Worm (Caenorhabditis elegans) whole organism, late embryonic: ENCODE data around the gene bmy-1.

Source experiments
- F13H6.1 ChIP-seq: sonication (generic microtip); optimal IDR thresholded peaks from 2 replicates; lab custom pipeline; 2016; ENCODE audit warnings: missing genetic modification characterization, missing compliant biosample characterization
- K02D7.2 ChIP-seq: sonication (generic microtip); optimal IDR thresholded peaks from 2 replicates; lab custom pipeline; 2017; ENCODE audit warnings: mild to moderate bottlenecking, missing genetic modification characterization, missing compliant biosample characterization
- K09A11.1 ChIP-seq: sonication (generic microtip); optimal IDR thresholded peaks from 2 replicates; lab custom pipeline; 2017; ENCODE audit warnings: antibody characterized with exemption, mild to moderate bottlenecking, missing genetic modification characterization, missing compliant biosample characterization; ENCODE audit not compliant: insufficient read depth
- T23F11.4 ChIP-seq: fragments of 200-800 bp; sonication (Bioruptor generic); optimal IDR thresholded peaks from 2 replicates; lab custom pipeline; 2018; ENCODE audit warnings: mild to moderate bottlenecking, missing genetic modification characterization, missing compliant biosample characterization
- Y22D7AL.16 ChIP-seq: sonication (generic microtip); optimal IDR thresholded peaks from 2 replicates; lab custom pipeline; 2016; ENCODE audit warnings: missing genetic modification characterization, missing compliant biosample characterization
- ama-1 ChIP-seq: fragments of 150-350 bp; optimal IDR thresholded peaks from 2 replicates; lab custom pipeline; 2014
- ceh-14 ChIP-seq: sonication (generic microtip); optimal IDR thresholded peaks from 2 replicates; lab custom pipeline; 2016; ENCODE audit warnings: missing genotype, missing genetic modification characterization, missing compliant biosample characterization
- ceh-24 ChIP-seq: sonication (generic microtip); optimal IDR thresholded peaks from 2 replicates; lab custom pipeline; 2016; ENCODE audit warnings: mild to moderate bottlenecking, missing genetic modification characterization, missing compliant biosample characterization
- ceh-31 ChIP-seq: sonication (generic microtip); optimal IDR thresholded peaks from 2 replicates; lab custom pipeline; 2016; ENCODE audit warnings: missing genetic modification characterization, missing compliant biosample characterization
- ceh-34 ChIP-seq: sonication (generic microtip); optimal IDR thresholded peaks from 2 replicates; lab custom pipeline; 2016; ENCODE audit warnings: mild to moderate bottlenecking, missing genetic modification characterization, missing compliant biosample characterization
- ceh-45 ChIP-seq: fragments of 200-800 bp; sonication (Bioruptor generic); IDR thresholded peaks from 2 replicates; pipeline ENCODE4 v1.3.6; 2022; ENCODE audit warnings: missing genetic modification reagents, missing genetic modification characterization, missing compliant biosample characterization
- ceh-6 ChIP-seq: fragments of 200-800 bp; sonication (Bioruptor generic); optimal IDR thresholded peaks from 2 replicates; lab custom pipeline; 2018; ENCODE audit warnings: mild to moderate bottlenecking, missing genetic modification characterization, missing compliant biosample characterization
- ceh-9 ChIP-seq: sonication (generic microtip); optimal IDR thresholded peaks from 2 replicates; lab custom pipeline; 2016; ENCODE audit warnings: mild to moderate bottlenecking, missing genetic modification characterization, inconsistent platforms, missing compliant biosample characterization
- che-1 ChIP-seq: sonication (generic microtip); optimal IDR thresholded peaks from 2 replicates; lab custom pipeline; 2016; ENCODE audit warnings: mild to moderate bottlenecking, missing genetic modification characterization, missing compliant biosample characterization
- dve-1 ChIP-seq: sonication (generic microtip); optimal IDR thresholded peaks from 2 replicates; lab custom pipeline; 2017; ENCODE audit warnings: antibody characterized with exemption, mild to moderate bottlenecking, missing genetic modification characterization, missing compliant biosample characterization
- elt-2 ChIP-seq: sonication (generic microtip); optimal IDR thresholded peaks from 2 replicates; lab custom pipeline; 2016; ENCODE audit warnings: missing genetic modification reagents, missing genetic modification characterization, missing compliant biosample characterization
- fax-1 ChIP-seq: sonication (generic microtip); optimal IDR thresholded peaks from 2 replicates; lab custom pipeline; 2016; ENCODE audit warnings: missing genotype, missing genetic modification characterization, missing compliant biosample characterization
- fkh-10 ChIP-seq: fragments of 150-350 bp; optimal IDR thresholded peaks from 2 replicates; lab custom pipeline; 2014; ENCODE audit warnings: missing biosample characterization, missing genetic modification reagents, missing genetic modification characterization
- hlh-13 ChIP-seq: fragments of 200-800 bp; sonication (Bioruptor generic); optimal IDR thresholded peaks from 2 replicates; lab custom pipeline; 2018; ENCODE audit warnings: mild to moderate bottlenecking, missing genetic modification characterization, missing compliant biosample characterization
- hlh-15 ChIP-seq: sonication (generic microtip); optimal IDR thresholded peaks from 2 replicates; lab custom pipeline; 2016; ENCODE audit warnings: missing genetic modification characterization, missing compliant biosample characterization
- hlh-6 ChIP-seq: sonication (generic microtip); optimal IDR thresholded peaks from 2 replicates; lab custom pipeline; 2016; ENCODE audit warnings: missing genotype, missing genetic modification characterization, missing compliant biosample characterization
- hlh-8 ChIP-seq: sonication (generic microtip); optimal IDR thresholded peaks from 2 replicates; lab custom pipeline; 2016; ENCODE audit warnings: missing genotype, missing genetic modification characterization, missing compliant biosample characterization
- lim-6 ChIP-seq: sonication (generic microtip); optimal IDR thresholded peaks from 2 replicates; lab custom pipeline; 2016; ENCODE audit warnings: missing genetic modification characterization, missing compliant biosample characterization
- madf-2 ChIP-seq: sonication (generic microtip); optimal IDR thresholded peaks from 2 replicates; lab custom pipeline; 2017; ENCODE audit warnings: missing genetic modification characterization, missing compliant biosample characterization
- mec-3 ChIP-seq: sonication (generic microtip); optimal IDR thresholded peaks from 2 replicates; lab custom pipeline; 2016; ENCODE audit warnings: borderline replicate concordance, missing genetic modification characterization, missing compliant biosample characterization
- nfya-1 ChIP-seq: sonication (generic microtip); optimal IDR thresholded peaks from 2 replicates; lab custom pipeline; 2017; ENCODE audit warnings: missing genetic modification characterization, mild to moderate bottlenecking, missing compliant biosample characterization, antibody characterized with exemption, moderate library complexity
- nhr-11 ChIP-seq: fragments of 150-350 bp; optimal IDR thresholded peaks from 2 replicates; lab custom pipeline; 2014; ENCODE audit warnings: missing biosample characterization, missing genetic modification characterization
- nhr-232 ChIP-seq: sonication (generic microtip); optimal IDR thresholded peaks from 2 replicates; lab custom pipeline; 2016; ENCODE audit warnings: missing genetic modification characterization, missing compliant biosample characterization
- npax-4 ChIP-seq: sonication (generic microtip); optimal IDR thresholded peaks from 2 replicates; lab custom pipeline; 2016; ENCODE audit warnings: missing genetic modification characterization, missing compliant biosample characterization
- odd-2 ChIP-seq: sonication (generic microtip); optimal IDR thresholded peaks from 2 replicates; lab custom pipeline; 2017; ENCODE audit warnings: antibody characterized with exemption, mild to moderate bottlenecking, missing genetic modification characterization, missing compliant biosample characterization
- pha-2 ChIP-seq: sonication (generic microtip); optimal IDR thresholded peaks from 2 replicates; lab custom pipeline; 2017; ENCODE audit warnings: mild to moderate bottlenecking, missing genetic modification characterization, missing compliant biosample characterization
- pha-4 ChIP-seq: fragments of 150-350 bp; optimal IDR thresholded peaks from 2 replicates; lab custom pipeline; 2018; ENCODE audit warnings: missing biosample characterization, missing genetic modification reagents, missing genetic modification characterization
- pqm-1 ChIP-seq: sonication (generic microtip); optimal IDR thresholded peaks from 2 replicates; lab custom pipeline; 2016; ENCODE audit warnings: missing genetic modification characterization, missing compliant biosample characterization
- pros-1 ChIP-seq: fragments of 150-350 bp; optimal IDR thresholded peaks from 2 replicates; lab custom pipeline; 2014; ENCODE audit warnings: missing biosample characterization, missing genetic modification reagents, missing genetic modification characterization
- rnt-1 ChIP-seq: sonication (generic microtip); optimal IDR thresholded peaks from 2 replicates; lab custom pipeline; 2016; ENCODE audit warnings: missing genetic modification characterization, missing compliant biosample characterization
- sdc-2 ChIP-seq: sonication (generic microtip); optimal IDR thresholded peaks from 2 replicates; lab custom pipeline; 2016; ENCODE audit warnings: missing genotype, missing genetic modification characterization, missing compliant biosample characterization
- sox-2 ChIP-seq: fragments of 200-800 bp; sonication (Bioruptor generic); IDR thresholded peaks from 2 replicates; pipeline ENCODE4 v1.3.6; 2022; ENCODE audit warnings: missing genetic modification reagents, missing genetic modification characterization, missing compliant biosample characterization
- syd-9 ChIP-seq: sonication (generic microtip); optimal IDR thresholded peaks from 2 replicates; lab custom pipeline; 2016; ENCODE audit warnings: mild to moderate bottlenecking, missing genetic modification characterization, moderate library complexity, missing compliant biosample characterization
- tbx-2 ChIP-seq: sonication (generic microtip); optimal IDR thresholded peaks from 2 replicates; lab custom pipeline; 2016; ENCODE audit warnings: missing genetic modification characterization, missing compliant biosample characterization
- tbx-7 ChIP-seq: sonication (generic microtip); optimal IDR thresholded peaks from 2 replicates; lab custom pipeline; 2016; ENCODE audit warnings: missing genotype, missing genetic modification characterization, missing compliant biosample characterization
- ttx-3 ChIP-seq: sonication (generic microtip); optimal IDR thresholded peaks from 2 replicates; lab custom pipeline; 2016; ENCODE audit warnings: missing genetic modification reagents, missing genetic modification characterization, missing compliant biosample characterization
- unc-3 ChIP-seq, 2 experiments: fragments of 200-800 bp in 1 of 2; sonication (Bioruptor generic) in 1 of 2; sonication (generic microtip) in 1 of 2; conservative IDR thresholded peaks in 1 of 2; optimal IDR thresholded peaks in 1 of 2; 2 replicates each; pipeline versions ENCODE4 v1.3.6 to Lab custom; 2016 to 2022; ENCODE audit warnings: missing compliant biosample characterization in 2 of 2, missing genetic modification characterization in 2 of 2, missing genetic modification reagents in 1 of 2
- unc-42 ChIP-seq: sonication (generic microtip); optimal IDR thresholded peaks from 2 replicates; lab custom pipeline; 2016; ENCODE audit warnings: missing genotype, missing genetic modification characterization, missing compliant biosample characterization
- zip-5 ChIP-seq: sonication (generic microtip); optimal IDR thresholded peaks from 2 replicates; lab custom pipeline; 2016; ENCODE audit warnings: missing genetic modification characterization, missing compliant biosample characterization

Gene bmy-1

DNA sequence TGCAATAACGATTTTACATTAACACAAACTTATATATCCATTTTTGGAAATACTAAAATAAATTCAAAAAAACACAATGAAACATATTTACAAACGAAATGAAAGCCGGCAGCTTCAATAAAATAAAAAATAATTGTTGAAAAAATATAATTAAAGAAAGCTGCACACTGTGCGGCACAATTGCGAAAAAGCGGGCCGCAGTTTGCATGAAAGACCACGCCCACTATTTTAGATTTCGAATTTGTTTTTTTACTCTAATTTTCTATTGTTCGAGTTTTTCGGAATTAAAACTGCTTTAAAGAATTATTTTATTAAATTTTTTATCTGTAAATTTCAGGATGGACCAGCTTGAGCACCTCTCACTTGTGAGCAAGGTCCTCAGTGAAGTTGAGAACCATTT lies 40.7 kb downstream of the bmy-1 start, which contains the start of gene mog-5 (continued):
- TF ChIP-seq ceh-34 (tag; lab: Kevin White, UChicago) (no peak), tbx-2 (peak; percentile 50), nfya-1 (tag; lab: Kevin White, UChicago) (peak; percentile 32), ceh-6 (GFP tag; lab: Kevin White, UChicago) (no peak), nhr-232 (tag; lab: Kevin White, UChicago) (peak; percentile 50), odd-2 (tag; lab: Kevin White, UChicago) (peak; percentile 64), unc-42 (tag; lab: Kevin White, UChicago) (peak; percentile 65), ttx-3 (tag; lab: Kevin White, UChicago) (peak; percentile 69), hlh-15 (tag; lab: Kevin White, UChicago) (no peak), pha-2 (tag; lab: Kevin White, UChicago) (peak; percentile 32), mec-3 (tag; lab: Kevin White, UChicago) (no peak), ama-1 (lab: Kevin White, UChicago) (no peak), T23F11.4 (no peak), ceh-14 (tag; lab: Kevin White, UChicago) (peak; percentile 43), pqm-1 (tag; lab: Kevin White, UChicago) (no peak), Y22D7AL.16 (tag; lab: Kevin White, UChicago) (no peak), rnt-1 (tag; lab: Kevin White, UChicago) (no peak), hlh-6 (no peak), npax-4 (no peak), pha-4 (tag; lab: Kevin White, UChicago) (no peak), K09A11.1 (tag; lab: Kevin White, UChicago) (peak; percentile 82), unc-3 (GFP tag; conservative IDR thresholded peaks at IDR 0.05; lab: Robert Waterston, UW) (no peak), unc-3 (tag; optimal IDR thresholded peaks at IDR 0.05; lab: Kevin White, UChicago) (no peak), lim-6 (tag; lab: Kevin White, UChicago) (no peak), pros-1 (tag; lab: Kevin White, UChicago) (no peak), tbx-7 (tag; lab: Kevin White, UChicago) (no peak), F13H6.1 (peak; percentile 31), sdc-2 (tag; lab: Kevin White, UChicago) (no peak), ceh-24 (no peak), dve-1 (tag; lab: Kevin White, UChicago) (no peak), ceh-31 (tag; lab: Kevin White, UChicago) (peak; percentile 11), elt-2 (no peak), hlh-13 (GFP tag; lab: Kevin White, UChicago) (no peak), sox-2 (no peak; the same call in 1 of the 2 replicates), fkh-10 (GFP tag; lab: Kevin White, UChicago) (no peak), syd-9 (no peak), ceh-9 (tag; lab: Kevin White, UChicago) (no peak), zip-5 (tag; lab: Kevin White, UChicago) (peak; percentile 13), fax-1 (tag; lab: Kevin White, UChicago) (peak; percentile 14), che-1 (peak; percentile 21), K02D7.2 (no peak)

DNA sequence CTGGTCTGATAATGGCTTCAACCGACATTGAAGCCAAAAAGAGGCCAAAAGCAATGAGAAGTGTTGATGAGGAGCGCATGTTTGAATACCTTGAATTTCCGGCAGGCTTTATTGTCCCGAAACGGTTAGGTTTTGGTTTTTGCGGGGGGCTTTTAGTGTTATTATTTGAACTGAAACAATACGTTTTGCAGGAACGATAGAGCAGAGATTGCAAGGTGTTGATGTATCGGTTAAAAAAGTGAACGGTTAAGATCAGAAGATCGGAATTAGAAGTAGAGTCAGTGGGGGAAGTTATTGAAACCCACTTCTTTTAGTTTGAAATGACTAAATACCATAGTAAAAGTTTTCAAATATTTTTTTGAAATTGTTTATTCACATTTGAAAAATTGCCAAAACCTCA lies 49.1 kb downstream of the bmy-1 start, which contains the start of gene clec-141:
Gene clec-141 (minus strand): TSS at position 101 of the 400 bp plus-strand sequence.
- no peak for TF ChIP-seq nhr-11
- no peak for TF ChIP-seq ama-1 (lab: Kevin White, UChicago)
- TF ChIP-seq hlh-15 (tag; lab: Kevin White, UChicago) = no peak
- TF ChIP-seq npax-4 = no peak
- no peak for TF ChIP-seq dve-1 (tag; lab: Kevin White, UChicago)
- no peak for TF ChIP-seq pha-2 (tag; lab: Kevin White, UChicago)
- TF ChIP-seq hlh-8 (tag; lab: Kevin White, UChicago) = no peak
- no peak for TF ChIP-seq ceh-9 (tag; lab: Kevin White, UChicago)
- no peak for TF ChIP-seq unc-3 (GFP tag; conservative IDR thresholded peaks at IDR 0.05; lab: Robert Waterston, UW)
- no peak for TF ChIP-seq unc-3 (tag; optimal IDR thresholded peaks at IDR 0.05; lab: Kevin White, UChicago)
- no peak for TF ChIP-seq ceh-45 (GFP tag; lab: Robert Waterston, UW)
- TF ChIP-seq madf-2 (tag; lab: Kevin White, UChicago) = no peak
- no peak for TF ChIP-seq F13H6.1
- TF ChIP-seq mec-3 (tag; lab: Kevin White, UChicago) = no peak
